Fruit fly (Drosophila melanogaster) whole organism, pupa: Measurements from ENCODE around the gene Mst84B.

Experiments used
- CG14655 ChIP-seq: fragments of 200-800 bp; sonication (Bioruptor generic); optimal IDR thresholded peaks from 3 replicates; lab custom pipeline; 2017; ENCODE audit warnings: mild to moderate bottlenecking, missing biosample characterization, missing genetic modification reagents, missing genetic modification characterization
- CG8301 ChIP-seq: fragments of 200-800 bp; sonication (Bioruptor generic); optimal IDR thresholded peaks from 2 replicates; lab custom pipeline; 2018; ENCODE audit warnings: missing biosample characterization, mild to moderate bottlenecking, missing genetic modification characterization
- CG9948 ChIP-seq: fragments of 200-800 bp; sonication (Bioruptor generic); optimal IDR thresholded peaks from 2 replicates; lab custom pipeline; 2018; ENCODE audit warnings: missing biosample characterization, mild to moderate bottlenecking, missing genetic modification characterization, moderate library complexity
- EcR ChIP-seq: fragments of 200-800 bp; sonication (Bioruptor generic); optimal IDR thresholded peaks from 3 replicates; lab custom pipeline; 2019; ENCODE audit warnings: missing biosample characterization, missing genetic modification characterization, mild to moderate bottlenecking, moderate library complexity, missing genetic modification reagents
- fd96Ca ChIP-seq: fragments of 200-800 bp; sonication (Bioruptor generic); IDR thresholded peaks from 3 replicates; pipeline ENCODE4 v1.3.6; 2022; ENCODE audit warnings: missing biosample characterization, missing genetic modification characterization
- rn ChIP-seq: fragments of 200-800 bp; sonication (Bioruptor generic); IDR thresholded peaks from 2 replicates; pipeline ENCODE4 v1.3.6; 2022; ENCODE audit warnings: missing biosample characterization, missing genetic modification characterization

dm6 chr3R:7060467-7060866, 1.5 kb upstream of the Mst84B start, which contains the start of gene djl:
- TF ChIP-seq CG14655 (GFP tag; lab: Kevin White, UChicago), result no peak
- no peak for TF ChIP-seq CG9948 (tag; lab: Kevin White, UChicago)
- no peak for TF ChIP-seq fd96Ca
- no peak for TF ChIP-seq CG8301
- TF ChIP-seq EcR (GFP tag; lab: Kevin White, UChicago), result no peak
- no peak for TF ChIP-seq rn
